Worm (Caenorhabditis elegans): Measurements from ENCODE around the gene ZK105.3.

DNA sequence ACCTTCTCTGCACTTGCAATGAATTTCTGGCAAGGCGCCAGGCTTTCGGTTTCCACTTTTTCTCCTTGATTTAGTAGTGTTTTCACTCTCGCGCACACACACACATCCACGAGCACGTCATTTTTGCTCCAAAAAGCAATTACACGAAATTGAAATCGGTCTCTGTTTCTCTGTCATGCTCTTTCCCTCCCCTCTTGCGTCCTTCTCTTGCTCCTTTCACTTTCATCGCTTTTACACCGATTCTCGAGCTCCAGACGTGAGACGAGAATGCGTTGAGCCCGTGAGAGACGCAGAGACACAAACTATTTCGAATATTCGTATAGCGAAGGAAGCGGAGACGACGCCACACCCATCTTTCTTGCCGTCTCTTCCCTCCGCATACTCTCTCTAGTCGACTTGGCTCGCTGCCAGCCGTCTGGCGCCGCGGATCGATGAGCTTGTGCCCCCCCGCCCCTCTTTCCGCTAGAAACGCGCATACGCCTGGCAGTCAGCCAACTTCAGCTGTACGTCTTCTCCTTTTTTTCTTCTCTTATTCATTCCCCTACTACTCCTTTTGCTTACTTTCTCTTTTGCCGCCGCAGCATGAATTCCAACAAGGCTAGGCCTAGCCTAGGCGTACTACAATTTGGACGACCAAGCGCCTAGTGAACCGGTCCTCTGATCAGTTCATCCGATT is 31.2 kb downstream of the ZK105.3 start:
- peak; percentile 5 for TF ChIP-seq lsy-2 (tag; optimal IDR thresholded peaks at IDR 0.05)
- TF ChIP-seq nhr-76 (tag; optimal IDR thresholded peaks at IDR 0.05) = no peak
- TF ChIP-seq unc-62 (GFP tag; optimal IDR thresholded peaks at IDR 0.05) = no peak
- peak; percentile 49 for TF ChIP-seq mab-5 (tag; optimal IDR thresholded peaks at IDR 0.05)
- no peak for TF ChIP-seq lin-13 (tag; optimal IDR thresholded peaks at IDR 0.05)
